Worm (Caenorhabditis elegans) whole organism, L1 larva: ENCODE data around the gene srx-118.
A peak's percentile ranks its signal among the peaks of the same experiment; 100 is the strongest.
"Not testable (repeated sequence)": the region's sequence is repeated elsewhere in the genome, so short reads cannot be mapped to it uniquely, and the experiment has no call there.

Experiments
- C04F5.9 ChIP-seq: sonication (generic microtip); optimal IDR thresholded peaks from 2 replicates; lab custom pipeline; 2016; ENCODE audit warnings: missing genetic modification characterization, missing compliant biosample characterization
- C16A3.4 ChIP-seq: fragments of 150-350 bp; optimal IDR thresholded peaks from 2 replicates; lab custom pipeline; 2014; ENCODE audit warnings: missing biosample characterization, missing genetic modification characterization
- aha-1 ChIP-seq: fragments of 150-350 bp; optimal IDR thresholded peaks from 2 replicates; lab custom pipeline; 2014; ENCODE audit warnings: missing biosample characterization, missing genetic modification characterization
- aly-2 ChIP-seq: fragments of 150-350 bp; optimal IDR thresholded peaks from 2 replicates; lab custom pipeline; 2014; ENCODE audit warnings: missing biosample characterization, missing genetic modification characterization
- ama-1 ChIP-seq: fragments of 150-350 bp; optimal IDR thresholded peaks from 2 replicates; lab custom pipeline; 2014
- ces-1 ChIP-seq: fragments of 150-350 bp; optimal IDR thresholded peaks from 2 replicates; lab custom pipeline; 2014; ENCODE audit warnings: missing biosample characterization, missing genetic modification reagents, missing genetic modification characterization
- dpl-1 ChIP-seq, 3 experiments: fragments of 150-350 bp in 2 of 3; sonication (generic microtip) in 1 of 3; optimal IDR thresholded peaks; 2 replicates each; lab custom pipeline; 2014 to 2017; ENCODE audit warnings: missing biosample characterization in 3 of 3, missing genetic modification characterization in 3 of 3, missing genetic modification reagents in 3 of 3
- dsc-1 ChIP-seq: sonication (generic microtip); optimal IDR thresholded peaks from 2 replicates; lab custom pipeline; 2016; ENCODE audit warnings: mild to moderate bottlenecking, missing genetic modification characterization, missing compliant biosample characterization
- efl-1 ChIP-seq, 4 experiments: fragments of 150-350 bp; optimal IDR thresholded peaks in 3 of 4; peaks in 1 of 4; 1 replicate in 1 of 4; 2 replicates in 3 of 4; lab custom pipeline; 2014; ENCODE audit warnings: missing biosample characterization in 2 of 4, missing genetic modification characterization in 2 of 4, missing genetic modification reagents in 2 of 4
- elt-2 ChIP-seq: sonication (generic microtip); optimal IDR thresholded peaks from 2 replicates; lab custom pipeline; 2016; ENCODE audit warnings: missing genetic modification characterization, mild to moderate bottlenecking, inconsistent platforms, missing compliant biosample characterization, missing genetic modification reagents
- fkh-10 ChIP-seq: sonication (generic microtip); optimal IDR thresholded peaks from 2 replicates; lab custom pipeline; 2017; ENCODE audit warnings: missing biosample characterization, missing genetic modification reagents, missing genetic modification characterization
- fkh-4 ChIP-seq: sonication (generic microtip); optimal IDR thresholded peaks from 2 replicates; lab custom pipeline; 2016; ENCODE audit warnings: missing compliant biosample characterization, missing genetic modification characterization, borderline replicate concordance
- hpl-2 ChIP-seq: fragments of 150-350 bp; optimal IDR thresholded peaks from 2 replicates; lab custom pipeline; 2014; ENCODE audit warnings: missing biosample characterization, missing genetic modification reagents, missing genetic modification characterization
- jun-1 ChIP-seq: fragments of 150-350 bp; optimal IDR thresholded peaks from 2 replicates; lab custom pipeline; 2014; ENCODE audit warnings: missing biosample characterization, missing genetic modification reagents, missing genetic modification characterization
- lin-35 ChIP-seq, 2 experiments: fragments of 150-350 bp; optimal IDR thresholded peaks; 2 replicates each; lab custom pipeline; 2014; ENCODE audit warnings: missing biosample characterization in 2 of 2, missing genetic modification characterization in 2 of 2, missing genetic modification reagents in 2 of 2
- mab-9 ChIP-seq: fragments of 200-800 bp; sonication (Bioruptor generic); IDR thresholded peaks from 2 replicates; pipeline ENCODE4 v1.3.6; 2022; ENCODE audit warnings: missing genetic modification reagents, missing genetic modification characterization, missing compliant biosample characterization
- nhr-11 ChIP-seq: fragments of 150-350 bp; optimal IDR thresholded peaks from 2 replicates; lab custom pipeline; 2014; ENCODE audit warnings: missing biosample characterization, missing genetic modification characterization
- nhr-19 ChIP-seq: fragments of 200-800 bp; sonication (Bioruptor generic); conservative IDR thresholded peaks from 2 replicates; pipeline ENCODE4 v1.3.6; 2022; ENCODE audit warnings: missing genetic modification characterization, missing compliant biosample characterization
- nhr-47 ChIP-seq: sonication (generic microtip); optimal IDR thresholded peaks from 2 replicates; lab custom pipeline; 2016; ENCODE audit warnings: mild to moderate bottlenecking, missing genetic modification characterization, moderate library complexity, missing compliant biosample characterization
- nhr-71 ChIP-seq: sonication (generic microtip); optimal IDR thresholded peaks from 2 replicates; lab custom pipeline; 2016; ENCODE audit warnings: mild to moderate bottlenecking, missing genetic modification characterization, moderate library complexity, missing compliant biosample characterization
- nhr-77 ChIP-seq: fragments of 150-350 bp; optimal IDR thresholded peaks from 2 replicates; lab custom pipeline; 2014; ENCODE audit warnings: missing biosample characterization, missing genetic modification characterization
- nhr-84 ChIP-seq: sonication (generic microtip); optimal IDR thresholded peaks from 2 replicates; lab custom pipeline; 2017; ENCODE audit warnings: missing biosample characterization, missing genetic modification characterization
- nhr-85 ChIP-seq: sonication (generic microtip); peaks from one replicate; lab custom pipeline; 2016; ENCODE audit warnings: missing genetic modification characterization, inconsistent platforms, missing compliant biosample characterization
- nhr-90 ChIP-seq: sonication (generic microtip); optimal IDR thresholded peaks from 2 replicates; lab custom pipeline; 2016; ENCODE audit warnings: mild to moderate bottlenecking, missing genetic modification characterization, missing compliant biosample characterization; ENCODE audit not compliant: poor library complexity
- skn-1 ChIP-seq: fragments of 150-350 bp; optimal IDR thresholded peaks from 2 replicates; lab custom pipeline; 2014; ENCODE audit warnings: missing biosample characterization, missing genetic modification characterization
- snu-23 ChIP-seq: sonication (generic microtip); optimal IDR thresholded peaks from 2 replicates; lab custom pipeline; 2016; ENCODE audit warnings: missing genetic modification characterization, missing compliant biosample characterization
- tlp-1 ChIP-seq: fragments of 150-350 bp; optimal IDR thresholded peaks from 2 replicates; lab custom pipeline; 2014; ENCODE audit warnings: missing biosample characterization, missing genetic modification characterization
- unc-30 ChIP-seq: sonication (generic microtip); optimal IDR thresholded peaks from 2 replicates; lab custom pipeline; 2017; ENCODE audit warnings: missing biosample characterization, missing genetic modification characterization
- unc-86 ChIP-seq: sonication (generic microtip); optimal IDR thresholded peaks from 2 replicates; lab custom pipeline; 2016; ENCODE audit warnings: missing genetic modification characterization, missing compliant biosample characterization
- zip-4 ChIP-seq: fragments of 200-800 bp; sonication (Bioruptor generic); optimal IDR thresholded peaks from 2 replicates; lab custom pipeline; 2018; ENCODE audit warnings: mild to moderate bottlenecking, missing genetic modification characterization, moderate library complexity, missing compliant biosample characterization

Gene srx-118

DNA sequence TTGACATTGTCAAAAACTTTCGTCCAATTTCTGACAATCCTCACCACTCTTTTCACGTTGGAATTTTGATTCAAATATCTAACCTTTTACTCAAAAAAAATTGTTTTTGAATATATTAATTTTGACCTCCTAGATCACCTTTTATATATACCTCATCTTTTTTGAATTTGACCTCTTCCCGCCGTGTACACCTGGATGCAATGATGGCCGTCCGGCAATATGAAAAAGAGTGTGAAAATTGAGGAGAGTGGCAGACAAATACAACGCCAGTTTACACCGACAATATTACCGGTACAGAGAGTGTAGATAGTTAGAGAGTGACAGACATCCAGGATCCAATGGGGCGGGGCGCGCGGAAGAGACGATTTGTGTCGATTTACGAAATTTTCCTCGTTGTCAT, 6.0 kb upstream of the srx-118 start, which contains the start of gene ceh-99:
Gene ceh-99, plus strand, starts transcription at position 366 of the 400 bp plus-strand sequence.
- TF ChIP-seq ama-1 (lab: Kevin White, UChicago) (no peak), nhr-11 (tag; lab: Kevin White, UChicago) (no peak), C04F5.9 (no peak)

DNA sequence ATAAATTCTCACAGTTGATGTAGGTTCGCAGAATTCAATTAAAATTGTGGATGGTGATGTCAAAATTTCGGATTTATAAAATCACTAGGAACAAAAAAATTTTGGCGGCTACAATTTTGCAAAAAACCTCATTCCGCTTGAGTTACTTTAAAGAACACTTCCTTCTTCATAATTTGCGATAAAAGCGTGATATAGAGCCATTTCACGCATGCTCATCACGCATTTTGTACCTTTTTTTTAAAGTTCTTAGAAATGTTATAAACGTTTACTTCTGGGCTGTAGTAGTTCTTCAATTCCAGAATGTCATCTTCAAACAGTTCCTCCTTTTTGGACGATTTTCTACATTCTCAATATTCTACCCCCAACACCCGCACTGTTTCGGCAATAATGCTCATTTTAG, 2.3 kb downstream of the srx-118 start, which contains the start of gene srx-119:
Gene srx-119, plus strand, starts transcription at position 301 of the 400 bp plus-strand sequence.
- TF ChIP-seq nhr-85 (tag; lab: Kevin White, UChicago) (no peak), fkh-10 (no peak), aha-1 (tag; lab: Kevin White, UChicago) (no peak)

DNA sequence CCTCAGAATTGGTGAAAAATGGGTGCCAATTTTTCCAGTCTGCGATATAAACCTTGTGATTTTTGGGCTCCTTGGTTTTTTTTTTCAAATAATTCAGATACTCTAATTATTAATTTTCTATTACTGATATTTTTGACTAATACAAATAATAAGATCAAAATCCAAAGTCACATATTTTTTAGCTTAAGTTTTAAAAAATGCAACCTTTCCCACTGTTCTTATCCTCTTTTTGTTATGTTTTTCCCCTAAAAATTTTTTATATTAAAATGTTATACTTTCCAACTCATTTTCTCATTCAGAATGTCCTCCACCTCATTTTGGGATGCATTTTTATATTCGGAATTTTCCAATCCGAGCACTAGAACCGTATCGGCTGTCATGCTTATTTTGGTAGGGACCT, 5.3 kb downstream of the srx-118 start, which contains the start of gene srx-120:
Gene srx-120, plus strand, starts transcription at position 301 of the 400 bp plus-strand sequence.
- TF ChIP-seq jun-1 (tag; lab: Kevin White, UChicago): no peak
- no peak for TF ChIP-seq tlp-1
- TF ChIP-seq zip-4 (GFP tag; lab: Kevin White, UChicago): no peak
- no peak for TF ChIP-seq skn-1 (tag; lab: Kevin White, UChicago)
- TF ChIP-seq nhr-84: no peak

DNA sequence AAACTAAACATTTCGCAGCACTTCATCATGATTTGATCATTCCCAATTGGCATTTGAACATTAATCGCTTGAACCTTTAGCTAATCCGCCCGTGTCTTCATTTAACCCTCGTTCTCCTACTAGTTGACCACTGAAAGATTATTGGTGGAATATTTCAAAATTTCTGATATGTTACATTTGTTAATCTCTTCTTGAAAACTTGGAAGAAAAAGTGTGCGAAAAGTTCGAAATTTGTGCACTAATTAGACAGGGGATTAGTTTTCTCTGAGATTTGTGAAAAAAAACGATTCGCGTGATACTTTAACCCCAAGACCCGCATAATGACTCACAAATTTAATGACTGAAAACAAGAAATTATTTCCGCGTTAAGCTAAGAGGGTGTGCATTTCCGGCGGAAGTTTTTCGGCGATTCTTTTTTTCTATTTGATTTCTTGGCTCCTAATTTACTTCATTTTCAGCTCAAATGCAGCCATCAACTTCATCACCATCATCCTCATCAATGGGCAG, 9.7 kb downstream of the srx-118 start, which contains the start of gene nimk-1:
Gene nimk-1, plus strand, starts transcription at position 457 of the 507 bp plus-strand sequence.
- TF ChIP-seq dpl-1 (GFP tag; optimal IDR thresholded peaks at IDR 0.05; lab: Kevin White, UChicago) (no peak), nhr-47 (no peak), dsc-1 (tag; lab: Kevin White, UChicago) (peak; percentile 64)

DNA sequence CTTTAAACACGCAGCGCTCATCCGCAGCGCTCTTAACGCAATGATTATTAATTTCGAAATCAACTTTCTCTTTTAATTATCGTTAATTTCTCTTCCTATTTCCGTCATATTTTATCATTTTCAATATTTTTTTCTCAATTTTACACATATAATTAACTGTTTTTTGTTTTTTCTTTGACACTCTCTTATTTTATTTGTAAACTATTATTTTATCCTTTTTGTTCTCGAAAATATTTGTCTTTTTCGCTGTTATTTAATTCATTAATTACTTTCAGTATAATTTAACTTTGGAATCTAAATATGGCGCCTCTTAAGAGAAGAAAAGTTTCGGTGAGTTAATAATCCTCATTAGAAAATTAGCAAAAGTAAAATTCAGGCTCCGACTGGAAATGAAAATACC, 10.6 kb downstream of the srx-118 start, which contains the start of gene F49C5.3:
Gene F49C5.3, plus strand, starts transcription at position 301 of the 400 bp plus-strand sequence.
- TF ChIP-seq nhr-90; mab-9 (GFP tag; lab: Robert Waterston, UW); ces-1 (GFP tag; lab: Kevin White, UChicago): not testable (repeated sequence)

DNA sequence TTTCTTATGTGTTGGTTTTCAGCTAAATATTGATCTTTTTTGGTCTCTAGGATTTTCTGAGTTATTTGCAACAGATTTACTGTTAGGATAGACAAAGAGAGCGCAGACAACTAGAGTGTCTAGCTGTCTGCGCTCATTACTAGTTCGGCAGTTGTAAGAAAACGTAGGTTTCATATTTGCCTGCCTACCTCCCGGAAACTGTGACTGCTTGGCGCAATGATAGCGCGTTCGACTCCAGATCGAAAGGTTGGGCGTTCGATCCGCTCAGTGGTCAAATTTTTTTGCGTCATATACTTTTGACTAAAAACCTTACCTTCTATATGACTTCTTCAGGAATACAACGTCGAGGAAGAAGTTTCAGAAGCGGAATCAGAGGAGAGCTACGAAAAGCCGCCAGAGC, 13.8 kb downstream of the srx-118 start:
- no peak for TF ChIP-seq aly-2 (tag; lab: Kevin White, UChicago)
- no peak for TF ChIP-seq hpl-2 (GFP tag; lab: Kevin White, UChicago)
- no peak for TF ChIP-seq fkh-4 (tag; lab: Kevin White, UChicago)
- TF ChIP-seq nhr-71: no peak
- TF ChIP-seq unc-30 (tag; lab: Kevin White, UChicago): no peak
- TF ChIP-seq unc-86: no peak
- no peak for TF ChIP-seq nhr-77 (tag; lab: Kevin White, UChicago)
- TF ChIP-seq mab-9 (GFP tag; lab: Robert Waterston, UW): no peak
- no peak for TF ChIP-seq nhr-90

DNA sequence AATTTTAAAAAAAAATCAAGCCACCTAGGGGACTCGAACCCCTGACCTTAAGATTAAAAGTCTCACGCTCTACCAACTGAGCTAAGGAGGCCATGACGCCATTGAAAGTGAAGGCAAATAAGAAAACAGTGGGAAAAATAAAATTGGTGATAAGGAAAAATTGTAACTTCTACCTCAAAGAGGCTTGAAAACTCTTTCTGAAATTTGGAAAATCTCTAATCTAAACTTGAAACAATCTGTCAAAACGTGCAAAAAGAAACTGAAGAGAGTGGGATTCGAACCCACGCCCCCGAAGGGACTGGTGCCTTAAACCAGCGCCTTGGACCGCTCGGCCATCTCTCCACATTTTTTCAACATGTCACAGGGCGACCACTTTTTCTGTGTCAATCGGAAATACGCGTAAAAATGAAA, 16.0 kb downstream of the srx-118 start:
- peak; percentile 15 for TF ChIP-seq nhr-47
- TF ChIP-seq snu-23 (GFP tag; lab: Kevin White, UChicago): peak; percentile 18
- peak in 1 of 2 experiments; percentile 2 for TF ChIP-seq efl-1 (optimal IDR thresholded peaks at IDR 0.05; lab: Kevin White, UChicago)
- TF ChIP-seq efl-1 (GFP tag; optimal IDR thresholded peaks at IDR 0.05 in 1 of 2; lab: Kevin White, UChicago): peak in 1 of 2 experiments; percentile 82
- peak; percentile 31 for TF ChIP-seq nhr-71
- TF ChIP-seq nhr-90: peak; percentile 68
- TF ChIP-seq C16A3.4 (tag; lab: Kevin White, UChicago): peak; percentile 7
- 0 out of 2 replicates have a peak, but pooled peaks have one; percentile 11 for TF ChIP-seq nhr-19 (GFP tag; lab: Robert Waterston, UW)
- TF ChIP-seq elt-2 (tag; lab: Kevin White, UChicago): peak; percentile 24
- peak in 1 of 2 experiments; percentile 31 for TF ChIP-seq lin-35 (GFP tag; optimal IDR thresholded peaks at IDR 0.05; lab: Kevin White, UChicago)
